Worm (Caenorhabditis elegans) whole organism, late embryonic: ENCODE results near the gene F41E7.7.

ENCODE experiments used
- C08G9.2 ChIP-seq: sonication (generic microtip); optimal IDR thresholded peaks from 2 replicates; lab custom pipeline; 2016; ENCODE audit warnings: mild to moderate bottlenecking, missing genetic modification characterization, moderate library complexity, missing compliant biosample characterization
- ama-1 ChIP-seq: fragments of 150-350 bp; optimal IDR thresholded peaks from 2 replicates; lab custom pipeline; 2014
- ceh-14 ChIP-seq: sonication (generic microtip); optimal IDR thresholded peaks from 2 replicates; lab custom pipeline; 2016; ENCODE audit warnings: missing genotype, missing genetic modification characterization, missing compliant biosample characterization
- ceh-18 ChIP-seq: sonication (generic microtip); optimal IDR thresholded peaks from 2 replicates; lab custom pipeline; 2016; ENCODE audit warnings: missing genetic modification characterization, missing compliant biosample characterization
- ceh-22 ChIP-seq: sonication (generic microtip); optimal IDR thresholded peaks from 2 replicates; lab custom pipeline; 2017; ENCODE audit warnings: missing biosample characterization, missing genetic modification characterization
- ceh-30 ChIP-seq: fragments of 150-350 bp; optimal IDR thresholded peaks from 2 replicates; lab custom pipeline; 2014; ENCODE audit warnings: missing biosample characterization, missing genetic modification characterization
- ceh-31 ChIP-seq: sonication (generic microtip); optimal IDR thresholded peaks from 2 replicates; lab custom pipeline; 2016; ENCODE audit warnings: missing genetic modification characterization, missing compliant biosample characterization
- ceh-34 ChIP-seq: sonication (generic microtip); optimal IDR thresholded peaks from 2 replicates; lab custom pipeline; 2016; ENCODE audit warnings: mild to moderate bottlenecking, missing genetic modification characterization, missing compliant biosample characterization
- ceh-9 ChIP-seq: sonication (generic microtip); optimal IDR thresholded peaks from 2 replicates; lab custom pipeline; 2016; ENCODE audit warnings: mild to moderate bottlenecking, missing genetic modification characterization, inconsistent platforms, missing compliant biosample characterization
- dmd-4 ChIP-seq: sonication (generic microtip); optimal IDR thresholded peaks from 2 replicates; lab custom pipeline; 2016; ENCODE audit warnings: borderline replicate concordance, missing genetic modification characterization, missing compliant biosample characterization
- elt-2 ChIP-seq: sonication (generic microtip); optimal IDR thresholded peaks from 2 replicates; lab custom pipeline; 2016; ENCODE audit warnings: missing genetic modification reagents, missing genetic modification characterization, missing compliant biosample characterization
- elt-4 ChIP-seq: sonication (generic microtip); optimal IDR thresholded peaks from 2 replicates; lab custom pipeline; 2016; ENCODE audit warnings: missing genetic modification characterization, missing compliant biosample characterization
- ets-4 ChIP-seq: sonication (generic microtip); optimal IDR thresholded peaks from 2 replicates; lab custom pipeline; 2016; ENCODE audit warnings: missing genetic modification characterization, missing compliant biosample characterization
- fax-1 ChIP-seq: sonication (generic microtip); optimal IDR thresholded peaks from 2 replicates; lab custom pipeline; 2016; ENCODE audit warnings: missing genotype, missing genetic modification characterization, missing compliant biosample characterization
- fkh-6 ChIP-seq: sonication (generic microtip); optimal IDR thresholded peaks from 2 replicates; lab custom pipeline; 2016; ENCODE audit warnings: missing genetic modification characterization, missing compliant biosample characterization
- hlh-13 ChIP-seq: fragments of 200-800 bp; sonication (Bioruptor generic); optimal IDR thresholded peaks from 2 replicates; lab custom pipeline; 2018; ENCODE audit warnings: mild to moderate bottlenecking, missing genetic modification characterization, missing compliant biosample characterization
- hlh-6 ChIP-seq: sonication (generic microtip); optimal IDR thresholded peaks from 2 replicates; lab custom pipeline; 2016; ENCODE audit warnings: missing genotype, missing genetic modification characterization, missing compliant biosample characterization
- madf-2 ChIP-seq: sonication (generic microtip); optimal IDR thresholded peaks from 2 replicates; lab custom pipeline; 2017; ENCODE audit warnings: missing genetic modification characterization, missing compliant biosample characterization
- nfya-1 ChIP-seq: sonication (generic microtip); optimal IDR thresholded peaks from 2 replicates; lab custom pipeline; 2017; ENCODE audit warnings: missing genetic modification characterization, mild to moderate bottlenecking, missing compliant biosample characterization, antibody characterized with exemption, moderate library complexity
- nhr-11 ChIP-seq: fragments of 150-350 bp; optimal IDR thresholded peaks from 2 replicates; lab custom pipeline; 2014; ENCODE audit warnings: missing biosample characterization, missing genetic modification characterization
- nhr-232 ChIP-seq: sonication (generic microtip); optimal IDR thresholded peaks from 2 replicates; lab custom pipeline; 2016; ENCODE audit warnings: missing genetic modification characterization, missing compliant biosample characterization
- npax-4 ChIP-seq: sonication (generic microtip); optimal IDR thresholded peaks from 2 replicates; lab custom pipeline; 2016; ENCODE audit warnings: missing genetic modification characterization, missing compliant biosample characterization
- odd-2 ChIP-seq: sonication (generic microtip); optimal IDR thresholded peaks from 2 replicates; lab custom pipeline; 2017; ENCODE audit warnings: antibody characterized with exemption, mild to moderate bottlenecking, missing genetic modification characterization, missing compliant biosample characterization
- pat-9 ChIP-seq: fragments of 200-800 bp; sonication (Bioruptor generic); optimal IDR thresholded peaks from 2 replicates; lab custom pipeline; 2018; ENCODE audit warnings: mild to moderate bottlenecking, missing genetic modification characterization, moderate library complexity, missing compliant biosample characterization
- pax-1 ChIP-seq: fragments of 150-350 bp; optimal IDR thresholded peaks from 2 replicates; lab custom pipeline; 2014; ENCODE audit warnings: missing biosample characterization, missing genetic modification characterization
- pha-2 ChIP-seq: sonication (generic microtip); optimal IDR thresholded peaks from 2 replicates; lab custom pipeline; 2017; ENCODE audit warnings: mild to moderate bottlenecking, missing genetic modification characterization, missing compliant biosample characterization
- pros-1 ChIP-seq: fragments of 150-350 bp; optimal IDR thresholded peaks from 2 replicates; lab custom pipeline; 2014; ENCODE audit warnings: missing biosample characterization, missing genetic modification reagents, missing genetic modification characterization
- ref-2 ChIP-seq: sonication (generic microtip); optimal IDR thresholded peaks from 2 replicates; lab custom pipeline; 2016; ENCODE audit warnings: missing genetic modification characterization, missing compliant biosample characterization
- rnt-1 ChIP-seq: sonication (generic microtip); optimal IDR thresholded peaks from 2 replicates; lab custom pipeline; 2016; ENCODE audit warnings: missing genetic modification characterization, missing compliant biosample characterization
- sdc-2 ChIP-seq: sonication (generic microtip); optimal IDR thresholded peaks from 2 replicates; lab custom pipeline; 2016; ENCODE audit warnings: missing genotype, missing genetic modification characterization, missing compliant biosample characterization
- sox-2 ChIP-seq: fragments of 200-800 bp; sonication (Bioruptor generic); IDR thresholded peaks from 2 replicates; pipeline ENCODE4 v1.3.6; 2022; ENCODE audit warnings: missing genetic modification reagents, missing genetic modification characterization, missing compliant biosample characterization
- sox-4 ChIP-seq: sonication (generic microtip); optimal IDR thresholded peaks from 2 replicates; lab custom pipeline; 2017; ENCODE audit warnings: mild to moderate bottlenecking, missing genetic modification characterization, inconsistent platforms, missing compliant biosample characterization
- syd-9 ChIP-seq: sonication (generic microtip); optimal IDR thresholded peaks from 2 replicates; lab custom pipeline; 2016; ENCODE audit warnings: mild to moderate bottlenecking, missing genetic modification characterization, moderate library complexity, missing compliant biosample characterization
- tbx-7 ChIP-seq: sonication (generic microtip); optimal IDR thresholded peaks from 2 replicates; lab custom pipeline; 2016; ENCODE audit warnings: missing genotype, missing genetic modification characterization, missing compliant biosample characterization
- unc-86 ChIP-seq: sonication (generic microtip); optimal IDR thresholded peaks from 2 replicates; lab custom pipeline; 2016; ENCODE audit warnings: missing genetic modification characterization, missing compliant biosample characterization
- zip-5 ChIP-seq: sonication (generic microtip); optimal IDR thresholded peaks from 2 replicates; lab custom pipeline; 2016; ENCODE audit warnings: missing genetic modification characterization, missing compliant biosample characterization

The F41E7.7 gene

DNA sequence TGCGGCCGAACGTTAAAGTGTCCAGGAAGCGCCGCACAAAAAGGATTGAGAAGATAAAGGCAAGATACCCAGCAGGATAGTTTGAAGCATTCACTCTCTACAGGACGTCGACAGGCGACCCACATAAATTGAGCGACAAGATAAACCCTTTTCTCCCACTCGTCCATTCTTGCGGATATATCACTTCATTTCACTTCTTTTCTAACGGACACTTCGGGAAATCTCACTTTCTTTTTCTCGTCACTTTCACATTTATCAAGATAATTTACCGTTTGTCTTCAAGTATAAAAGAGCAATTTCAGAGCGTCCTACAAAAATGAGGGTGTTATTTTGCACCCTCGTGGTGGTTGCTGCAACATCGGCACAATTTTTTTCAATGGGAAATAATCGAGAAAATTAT lies 10.0 kb downstream of the F41E7.7 start, which contains the start of gene R07E3.6:
Gene R07E3.6 (plus strand): TSS at position 158 of the 400 bp plus-strand sequence.
- TF ChIP-seq fkh-6 (no peak), fax-1 (tag; lab: Kevin White, UChicago) (no peak), hlh-13 (GFP tag; lab: Kevin White, UChicago) (no peak), syd-9 (tag; lab: Kevin White, UChicago) (no peak), sox-4 (tag; lab: Kevin White, UChicago) (no peak), sox-2 (GFP tag; lab: Robert Waterston, UW) (no peak), zip-5 (tag; lab: Kevin White, UChicago) (no peak), ceh-31 (tag; lab: Kevin White, UChicago) (no peak), unc-86 (no peak), ceh-30 (tag; lab: Kevin White, UChicago) (no peak), pros-1 (tag; lab: Kevin White, UChicago) (no peak), rnt-1 (tag; lab: Kevin White, UChicago) (no peak), nhr-11 (tag; lab: Kevin White, UChicago) (no peak), ceh-9 (tag; lab: Kevin White, UChicago) (no peak), pha-2 (tag; lab: Kevin White, UChicago) (no peak)

DNA sequence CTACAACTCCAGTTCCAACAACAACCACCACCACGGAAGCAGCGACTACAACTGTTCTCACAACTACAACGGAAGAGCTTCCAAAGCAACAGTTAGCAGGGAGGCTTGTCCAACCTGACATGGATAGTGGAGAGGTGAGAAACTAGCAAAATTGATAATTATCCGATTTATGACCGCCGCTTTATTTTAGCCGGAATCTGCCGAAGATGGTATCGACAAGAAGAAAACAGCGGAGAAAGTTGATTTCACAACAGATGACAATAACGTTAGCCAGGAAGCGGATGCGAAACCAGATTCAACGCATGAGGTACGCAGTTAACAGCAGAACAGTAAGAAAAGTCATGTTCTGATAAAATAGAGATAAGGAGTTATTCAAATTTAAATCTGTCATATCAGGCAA lies 10.8 kb downstream of the F41E7.7 start:
- TF ChIP-seq ceh-30 (tag; lab: Kevin White, UChicago): no peak
- TF ChIP-seq fax-1 (tag; lab: Kevin White, UChicago): no peak
- no peak for TF ChIP-seq ceh-14 (tag; lab: Kevin White, UChicago)
- TF ChIP-seq elt-2 (tag; lab: Kevin White, UChicago): no peak
- TF ChIP-seq hlh-13 (GFP tag; lab: Kevin White, UChicago): no peak
- TF ChIP-seq nfya-1 (tag; lab: Kevin White, UChicago): no peak
- no peak for TF ChIP-seq pax-1
- no peak for TF ChIP-seq elt-4 (tag; lab: Kevin White, UChicago)
- no peak for TF ChIP-seq pat-9 (tag; lab: Kevin White, UChicago)
- no peak for TF ChIP-seq ref-2
- no peak for TF ChIP-seq sdc-2 (tag; lab: Kevin White, UChicago)
- TF ChIP-seq ama-1 (lab: Kevin White, UChicago): no peak
- no peak for TF ChIP-seq C08G9.2 (tag; lab: Kevin White, UChicago)
- TF ChIP-seq ceh-18: no peak
- TF ChIP-seq ceh-34: no peak
- no peak for TF ChIP-seq syd-9 (tag; lab: Kevin White, UChicago)
- no peak for TF ChIP-seq ets-4 (tag; lab: Kevin White, UChicago)
- TF ChIP-seq fkh-6: no peak
- TF ChIP-seq madf-2 (tag; lab: Kevin White, UChicago): no peak

DNA sequence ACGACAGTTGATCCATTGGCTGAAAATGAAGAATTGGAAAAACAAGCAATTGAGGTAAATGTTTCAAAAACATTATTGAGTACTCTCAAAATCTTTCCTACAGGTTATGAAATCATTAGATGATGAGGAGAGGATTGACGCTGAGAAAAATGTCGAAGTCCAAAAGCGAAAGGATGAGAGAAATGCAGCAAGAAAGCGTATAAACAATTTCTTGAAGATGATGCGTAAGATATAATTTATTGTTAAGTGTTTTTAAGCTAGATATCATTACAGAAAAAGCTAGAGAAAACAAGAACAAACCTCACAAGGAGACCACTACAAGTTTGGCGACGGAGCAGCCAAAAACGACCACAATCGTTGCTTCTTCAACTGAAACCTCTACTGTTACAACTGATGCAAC lies 12.1 kb downstream of the F41E7.7 start:
- TF ChIP-seq ceh-9 (tag; lab: Kevin White, UChicago) (no peak), npax-4 (tag; lab: Kevin White, UChicago) (no peak), ama-1 (lab: Kevin White, UChicago) (no peak), tbx-7 (tag; lab: Kevin White, UChicago) (no peak), hlh-13 (GFP tag; lab: Kevin White, UChicago) (no peak), sox-4 (tag; lab: Kevin White, UChicago) (no peak), ceh-34 (no peak), odd-2 (no peak), ceh-22 (no peak), sdc-2 (tag; lab: Kevin White, UChicago) (no peak), hlh-6 (tag; lab: Kevin White, UChicago) (no peak)
- TF ChIP-seq, all 69 proteins: peak for 0

DNA sequence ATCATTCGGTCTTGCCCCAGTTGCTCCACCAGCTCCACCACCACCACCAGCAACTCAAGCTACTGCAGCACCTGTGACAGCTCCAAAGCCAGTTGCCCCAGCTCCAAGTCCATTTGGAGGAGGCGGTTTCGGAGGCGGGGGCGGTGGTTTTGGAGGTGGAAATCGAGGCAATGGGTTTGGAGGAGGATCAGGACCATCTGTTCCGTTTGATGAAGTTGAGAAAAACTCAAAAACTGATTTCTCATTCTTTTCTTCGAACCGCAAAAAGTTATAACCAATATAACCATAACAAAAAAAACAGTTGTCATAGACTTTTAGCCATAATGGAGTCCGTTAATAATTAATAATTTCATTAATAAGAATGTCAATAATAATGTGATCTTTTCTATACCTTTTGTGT lies 13.8 kb downstream of the F41E7.7 start:
- TF ChIP-seq hlh-13 (GFP tag; lab: Kevin White, UChicago) (no peak), dmd-4 (tag; lab: Kevin White, UChicago) (no peak), tbx-7 (tag; lab: Kevin White, UChicago) (no peak), nhr-232 (tag; lab: Kevin White, UChicago) (no peak)
- TF ChIP-seq, all 69 proteins: peak for 0
